Worm (Caenorhabditis elegans) whole organism, late embryonic: ENCODE results near the gene F42F12.11.
A peak's percentile ranks its signal among the peaks of the same experiment; 100 is the strongest.

ENCODE experiments used
- K02D7.2 ChIP-seq: sonication (generic microtip); optimal IDR thresholded peaks from 2 replicates; lab custom pipeline; 2017; ENCODE audit warnings: mild to moderate bottlenecking, missing genetic modification characterization, missing compliant biosample characterization
- Y22D7AL.16 ChIP-seq: sonication (generic microtip); optimal IDR thresholded peaks from 2 replicates; lab custom pipeline; 2016; ENCODE audit warnings: missing genetic modification characterization, missing compliant biosample characterization
- ahr-1 ChIP-seq: sonication (generic microtip); optimal IDR thresholded peaks from 2 replicates; lab custom pipeline; 2016; ENCODE audit warnings: missing genetic modification characterization, missing compliant biosample characterization
- ama-1 ChIP-seq: fragments of 150-350 bp; optimal IDR thresholded peaks from 2 replicates; lab custom pipeline; 2014
- ceh-14 ChIP-seq: sonication (generic microtip); optimal IDR thresholded peaks from 2 replicates; lab custom pipeline; 2016; ENCODE audit warnings: missing genotype, missing genetic modification characterization, missing compliant biosample characterization
- ceh-2 ChIP-seq: sonication (generic microtip); optimal IDR thresholded peaks from 2 replicates; lab custom pipeline; 2016; ENCODE audit warnings: missing genotype, missing genetic modification characterization, missing compliant biosample characterization
- ceh-6 ChIP-seq: fragments of 200-800 bp; sonication (Bioruptor generic); optimal IDR thresholded peaks from 2 replicates; lab custom pipeline; 2018; ENCODE audit warnings: mild to moderate bottlenecking, missing genetic modification characterization, missing compliant biosample characterization
- che-1 ChIP-seq: sonication (generic microtip); optimal IDR thresholded peaks from 2 replicates; lab custom pipeline; 2016; ENCODE audit warnings: mild to moderate bottlenecking, missing genetic modification characterization, missing compliant biosample characterization
- dmd-4 ChIP-seq: sonication (generic microtip); optimal IDR thresholded peaks from 2 replicates; lab custom pipeline; 2016; ENCODE audit warnings: borderline replicate concordance, missing genetic modification characterization, missing compliant biosample characterization
- dve-1 ChIP-seq: sonication (generic microtip); optimal IDR thresholded peaks from 2 replicates; lab custom pipeline; 2017; ENCODE audit warnings: antibody characterized with exemption, mild to moderate bottlenecking, missing genetic modification characterization, missing compliant biosample characterization
- elt-2 ChIP-seq: sonication (generic microtip); optimal IDR thresholded peaks from 2 replicates; lab custom pipeline; 2016; ENCODE audit warnings: missing genetic modification reagents, missing genetic modification characterization, missing compliant biosample characterization
- eyg-1 ChIP-seq: sonication (generic microtip); optimal IDR thresholded peaks from 2 replicates; lab custom pipeline; 2016; ENCODE audit warnings: missing genotype, missing genetic modification characterization, missing compliant biosample characterization
- fax-1 ChIP-seq: sonication (generic microtip); optimal IDR thresholded peaks from 2 replicates; lab custom pipeline; 2016; ENCODE audit warnings: missing genotype, missing genetic modification characterization, missing compliant biosample characterization
- fkh-10 ChIP-seq: fragments of 150-350 bp; optimal IDR thresholded peaks from 2 replicates; lab custom pipeline; 2014; ENCODE audit warnings: missing biosample characterization, missing genetic modification reagents, missing genetic modification characterization
- fkh-6 ChIP-seq: sonication (generic microtip); optimal IDR thresholded peaks from 2 replicates; lab custom pipeline; 2016; ENCODE audit warnings: missing genetic modification characterization, missing compliant biosample characterization
- hlh-13 ChIP-seq: fragments of 200-800 bp; sonication (Bioruptor generic); optimal IDR thresholded peaks from 2 replicates; lab custom pipeline; 2018; ENCODE audit warnings: mild to moderate bottlenecking, missing genetic modification characterization, missing compliant biosample characterization
- hlh-15 ChIP-seq: sonication (generic microtip); optimal IDR thresholded peaks from 2 replicates; lab custom pipeline; 2016; ENCODE audit warnings: missing genetic modification characterization, missing compliant biosample characterization
- madf-2 ChIP-seq: sonication (generic microtip); optimal IDR thresholded peaks from 2 replicates; lab custom pipeline; 2017; ENCODE audit warnings: missing genetic modification characterization, missing compliant biosample characterization
- nfya-1 ChIP-seq: sonication (generic microtip); optimal IDR thresholded peaks from 2 replicates; lab custom pipeline; 2017; ENCODE audit warnings: missing genetic modification characterization, mild to moderate bottlenecking, missing compliant biosample characterization, antibody characterized with exemption, moderate library complexity
- nhr-11 ChIP-seq: fragments of 150-350 bp; optimal IDR thresholded peaks from 2 replicates; lab custom pipeline; 2014; ENCODE audit warnings: missing biosample characterization, missing genetic modification characterization
- nhr-232 ChIP-seq: sonication (generic microtip); optimal IDR thresholded peaks from 2 replicates; lab custom pipeline; 2016; ENCODE audit warnings: missing genetic modification characterization, missing compliant biosample characterization
- npax-4 ChIP-seq: sonication (generic microtip); optimal IDR thresholded peaks from 2 replicates; lab custom pipeline; 2016; ENCODE audit warnings: missing genetic modification characterization, missing compliant biosample characterization
- odd-2 ChIP-seq: sonication (generic microtip); optimal IDR thresholded peaks from 2 replicates; lab custom pipeline; 2017; ENCODE audit warnings: antibody characterized with exemption, mild to moderate bottlenecking, missing genetic modification characterization, missing compliant biosample characterization
- pat-9 ChIP-seq: fragments of 200-800 bp; sonication (Bioruptor generic); optimal IDR thresholded peaks from 2 replicates; lab custom pipeline; 2018; ENCODE audit warnings: mild to moderate bottlenecking, missing genetic modification characterization, moderate library complexity, missing compliant biosample characterization
- pha-2 ChIP-seq: sonication (generic microtip); optimal IDR thresholded peaks from 2 replicates; lab custom pipeline; 2017; ENCODE audit warnings: mild to moderate bottlenecking, missing genetic modification characterization, missing compliant biosample characterization
- pqm-1 ChIP-seq: sonication (generic microtip); optimal IDR thresholded peaks from 2 replicates; lab custom pipeline; 2016; ENCODE audit warnings: missing genetic modification characterization, missing compliant biosample characterization
- ref-2 ChIP-seq: sonication (generic microtip); optimal IDR thresholded peaks from 2 replicates; lab custom pipeline; 2016; ENCODE audit warnings: missing genetic modification characterization, missing compliant biosample characterization
- sdc-2 ChIP-seq: sonication (generic microtip); optimal IDR thresholded peaks from 2 replicates; lab custom pipeline; 2016; ENCODE audit warnings: missing genotype, missing genetic modification characterization, missing compliant biosample characterization
- syd-9 ChIP-seq: sonication (generic microtip); optimal IDR thresholded peaks from 2 replicates; lab custom pipeline; 2016; ENCODE audit warnings: mild to moderate bottlenecking, missing genetic modification characterization, moderate library complexity, missing compliant biosample characterization
- tbx-7 ChIP-seq: sonication (generic microtip); optimal IDR thresholded peaks from 2 replicates; lab custom pipeline; 2016; ENCODE audit warnings: missing genotype, missing genetic modification characterization, missing compliant biosample characterization
- ttx-3 ChIP-seq: sonication (generic microtip); optimal IDR thresholded peaks from 2 replicates; lab custom pipeline; 2016; ENCODE audit warnings: missing genetic modification reagents, missing genetic modification characterization, missing compliant biosample characterization
- unc-42 ChIP-seq: sonication (generic microtip); optimal IDR thresholded peaks from 2 replicates; lab custom pipeline; 2016; ENCODE audit warnings: missing genotype, missing genetic modification characterization, missing compliant biosample characterization
- ztf-16 ChIP-seq: sonication (generic microtip); optimal IDR thresholded peaks from 2 replicates; lab custom pipeline; 2017; ENCODE audit warnings: missing genetic modification characterization, missing compliant biosample characterization

The F42F12.11 gene

DNA sequence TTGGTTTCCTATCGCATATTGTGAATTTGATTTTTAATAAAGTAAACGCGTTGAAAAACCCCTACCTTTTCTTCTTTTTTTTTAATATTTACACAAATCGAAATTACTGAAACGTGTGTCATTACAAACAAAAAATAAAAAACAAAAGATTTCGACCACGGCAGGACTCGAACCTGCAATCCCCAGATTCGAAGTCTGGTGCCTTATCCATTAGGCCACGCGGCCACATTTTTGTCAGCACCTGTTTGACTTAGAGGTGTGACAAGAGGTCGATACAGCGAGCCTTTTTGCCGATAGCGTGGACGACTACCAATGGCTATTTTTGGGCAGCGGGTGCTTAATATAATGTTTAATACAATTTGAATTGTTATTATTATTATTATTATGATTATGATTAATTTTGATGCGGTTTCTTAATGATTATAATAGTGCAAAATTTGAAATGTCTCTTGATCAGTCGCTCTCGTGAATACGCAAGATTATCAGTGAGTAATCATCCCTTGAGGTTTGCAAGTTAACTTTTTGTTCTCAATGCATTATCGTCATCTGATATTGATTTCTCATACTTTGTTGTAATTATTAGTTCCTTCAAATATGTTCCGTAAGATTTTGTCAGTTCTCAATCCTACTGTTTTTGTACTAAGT is 8.9 kb upstream of the F42F12.11 start, which contains the start of gene srd-44 (continued):
- TF ChIP-seq madf-2 (tag; lab: Kevin White, UChicago): no peak
- TF ChIP-seq nfya-1 (tag; lab: Kevin White, UChicago): no peak

DNA sequence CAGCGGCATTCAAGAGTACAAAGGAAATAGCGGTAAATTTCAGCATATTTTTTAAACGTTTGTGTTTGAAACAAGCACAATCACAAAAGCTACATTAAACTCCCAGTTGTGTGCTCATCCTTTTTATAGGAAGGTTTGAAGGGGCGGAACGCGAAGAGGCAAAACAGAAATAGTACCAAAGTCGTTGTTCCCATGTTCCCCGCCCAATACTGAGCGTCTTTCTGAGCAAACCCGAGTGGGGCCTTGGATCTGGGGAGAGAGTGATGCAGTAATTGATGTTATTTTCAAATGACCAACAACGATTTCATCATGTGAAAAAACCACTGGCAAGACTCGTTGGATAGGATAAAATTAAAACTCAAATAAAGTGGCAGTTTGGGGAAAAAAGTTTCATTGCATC is 5.5 kb upstream of the F42F12.11 start, which contains the start of gene zig-2:
Gene zig-2, minus strand, starts transcription at position 101 of the 400 bp plus-strand sequence.
- TF ChIP-seq fkh-6 (tag; lab: Kevin White, UChicago): no peak
- TF ChIP-seq syd-9 (tag; lab: Kevin White, UChicago): no peak

DNA sequence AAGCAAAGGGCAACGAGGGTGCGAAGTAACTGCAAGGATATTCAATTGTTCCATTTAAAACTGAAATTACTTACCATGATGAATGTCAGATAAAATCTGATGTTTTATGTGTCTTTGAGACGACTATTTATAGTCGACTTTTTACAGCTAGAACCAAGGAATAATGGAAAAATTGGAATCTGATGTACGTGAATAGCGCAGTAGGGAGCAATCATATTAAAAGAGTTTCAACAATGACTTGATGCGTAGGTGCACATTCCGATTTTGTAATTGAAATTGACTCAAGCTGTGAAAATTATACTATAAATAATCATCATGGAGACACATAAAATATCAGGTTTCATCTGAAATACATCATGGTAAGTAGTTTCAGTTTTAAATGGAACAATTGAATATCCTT is 3.5 kb upstream of the F42F12.11 start, which contains the start of the genes nspc-9 and nspc-10:
Gene nspc-9, minus strand, starts transcription at position 101 of the 400 bp plus-strand sequence.
Gene nspc-10, plus strand, starts transcription at position 331 of the 400 bp plus-strand sequence.
- TF ChIP-seq npax-4 (tag; lab: Kevin White, UChicago): no peak
- no peak for TF ChIP-seq tbx-7 (tag; lab: Kevin White, UChicago)
- no peak for TF ChIP-seq ceh-2 (tag; lab: Kevin White, UChicago)
- TF ChIP-seq, all 69 proteins: peak for 0

- peak; percentile 3 for TF ChIP-seq ceh-14
- TF ChIP-seq eyg-1: no peak
- TF ChIP-seq dmd-4: no peak
- TF ChIP-seq ttx-3 (tag; lab: Kevin White, UChicago): no peak
- TF ChIP-seq sdc-2 (tag; lab: Kevin White, UChicago): peak; percentile 63
- peak; percentile 25 for TF ChIP-seq elt-2
- TF ChIP-seq hlh-15 (tag; lab: Kevin White, UChicago): no peak
- peak; percentile 31 for TF ChIP-seq ceh-6
- no peak for TF ChIP-seq hlh-13 (GFP tag; lab: Kevin White, UChicago)
- TF ChIP-seq nhr-232: peak; percentile 36
- TF ChIP-seq fkh-10 (GFP tag; lab: Kevin White, UChicago): no peak
- TF ChIP-seq che-1 (tag; lab: Kevin White, UChicago): peak; percentile 30
- no peak for TF ChIP-seq ama-1 (lab: Kevin White, UChicago)
- TF ChIP-seq nfya-1 (tag; lab: Kevin White, UChicago): no peak
Observed at ce11 chrX:12347822-12348221, 993 bp downstream of the F42F12.11 start.

ce11 chrX:12348329-12348728 is 1.5 kb downstream of the F42F12.11 start, which contains the start of gene F42F12.14:
Gene F42F12.14, plus strand, starts transcription at chrX:12348629.
- TF ChIP-seq ahr-1 (tag; lab: Kevin White, UChicago) (no peak), ceh-14 (no peak), odd-2 (no peak), sdc-2 (tag; lab: Kevin White, UChicago) (no peak), dmd-4 (no peak), K02D7.2 (tag; lab: Kevin White, UChicago) (no peak), pat-9 (tag; lab: Kevin White, UChicago) (no peak), pha-2 (tag; lab: Kevin White, UChicago) (no peak)

DNA sequence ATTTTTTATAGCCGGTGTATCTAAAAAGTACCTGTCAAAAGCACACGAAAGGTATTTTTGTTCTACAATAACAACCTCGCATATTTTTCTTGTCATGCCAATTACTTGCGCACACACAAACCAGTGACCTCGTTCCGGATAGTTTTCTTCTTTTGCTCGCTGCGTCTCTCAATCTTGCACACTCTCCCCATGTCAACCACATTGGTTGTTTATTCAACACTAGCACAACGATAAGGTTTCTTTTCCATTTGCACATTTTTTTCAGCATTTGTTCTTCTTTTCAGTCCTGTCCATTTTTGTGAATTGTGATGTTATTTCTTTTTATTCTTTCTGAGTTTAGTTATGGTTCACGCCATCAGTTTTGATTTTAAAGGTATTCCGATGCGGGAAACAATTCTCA is 3.4 kb downstream of the F42F12.11 start, which contains the start of gene F42F12.3:
Gene F42F12.3, plus strand, starts transcription at position 372 of the 400 bp plus-strand sequence.
- TF ChIP-seq dve-1: no peak
- TF ChIP-seq ztf-16 (tag; lab: Kevin White, UChicago): no peak
- TF ChIP-seq syd-9 (tag; lab: Kevin White, UChicago): no peak
- no peak for TF ChIP-seq pqm-1 (tag; lab: Kevin White, UChicago)

DNA sequence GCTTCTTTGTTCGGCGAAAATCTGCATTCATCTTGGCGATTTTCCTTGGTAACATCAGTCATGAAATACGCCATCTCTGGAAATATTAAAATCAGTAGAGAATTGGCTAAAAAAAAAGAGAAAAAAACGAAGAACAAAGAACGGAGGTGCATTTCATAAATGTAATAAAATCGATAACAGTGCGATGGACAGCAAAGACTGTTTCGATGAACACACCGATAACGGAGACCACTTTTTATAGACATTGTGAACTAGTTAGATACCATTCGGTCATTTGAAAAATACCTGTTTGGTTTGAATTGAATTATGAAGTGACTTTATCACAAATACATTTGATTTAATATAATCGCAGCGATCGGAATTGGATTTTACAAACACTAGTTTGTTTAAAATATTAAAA is 6.0 kb downstream of the F42F12.11 start, which contains the start of gene F42F12.4:
Gene F42F12.4, minus strand, starts transcription at position 76 of the 400 bp plus-strand sequence.
- TF ChIP-seq unc-42 (tag; lab: Kevin White, UChicago) (no peak), ceh-6 (no peak), pqm-1 (tag; lab: Kevin White, UChicago) (no peak), fax-1 (tag; lab: Kevin White, UChicago) (no peak), Y22D7AL.16 (tag; lab: Kevin White, UChicago) (no peak), nhr-11 (tag; lab: Kevin White, UChicago) (no peak), ref-2 (no peak)
- TF ChIP-seq, all 69 proteins: peak for 0
